Worm (Caenorhabditis elegans): Measurements from ENCODE around the gene T23F11.11.

DNA sequence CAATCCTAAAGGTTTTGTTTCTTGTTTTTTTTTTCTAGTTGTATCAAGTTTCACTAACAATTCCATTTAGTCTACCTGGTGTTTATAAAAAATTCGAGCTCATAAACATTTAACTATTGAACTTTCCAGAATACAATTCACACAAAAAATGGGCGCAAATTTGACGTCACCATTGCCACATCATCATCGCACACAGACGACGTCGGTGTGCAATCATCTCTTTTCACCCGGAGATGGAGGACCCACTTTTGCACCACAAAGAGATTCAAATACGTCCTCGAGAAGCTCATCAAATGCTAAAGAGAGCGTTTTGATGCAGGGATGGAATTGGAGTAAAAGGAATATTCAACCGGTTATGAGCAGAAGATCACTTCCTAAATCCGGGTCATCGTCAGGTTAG lies 12.0 kb downstream of the T23F11.11 start:
- TF ChIP-seq dao-5 (tag; optimal IDR thresholded peaks at IDR 0.05) (no peak), W03F9.2 (tag; optimal IDR thresholded peaks at IDR 0.05) (no peak)

All from whole organism, L4/young adult.